Fruit fly (Drosophila melanogaster) whole organism, wandering third instar larva: ENCODE measurements around the gene CG31343.

Experiments used
- Abd-B ChIP-seq: fragments of >200 bp; optimal IDR thresholded peaks from 2 replicates; lab custom pipeline; 2017; ENCODE audit warnings: missing biosample characterization, missing genetic modification characterization
- CG32264 ChIP-seq: fragments of 200-800 bp; sonication (Bioruptor generic); optimal IDR thresholded peaks from 2 replicates; lab custom pipeline; 2016; ENCODE audit warnings: missing biosample characterization, missing genetic modification characterization
- CG9705 ChIP-seq: fragments of 200-800 bp; sonication (Bioruptor generic); optimal IDR thresholded peaks from 2 replicates; lab custom pipeline; 2018; ENCODE audit warnings: missing biosample characterization, mild to moderate bottlenecking, missing genetic modification characterization
- CrebA ChIP-seq: fragments of 200-800 bp; sonication (Bioruptor generic); optimal IDR thresholded peaks from 2 replicates; lab custom pipeline; 2016; ENCODE audit warnings: missing biosample characterization, mild to moderate bottlenecking, missing genetic modification characterization, borderline replicate concordance
- Dfd ChIP-seq: fragments of >200 bp; optimal IDR thresholded peaks from 2 replicates; lab custom pipeline; 2017; ENCODE audit warnings: missing biosample characterization, missing genetic modification characterization
- Dif ChIP-seq: fragments of 200-275, 200-300 bp; sonication (Bioruptor generic); optimal IDR thresholded peaks from 2 replicates; lab custom pipeline; 2018; ENCODE audit warnings: missing biosample characterization, missing genetic modification characterization; ENCODE audit not compliant: partially characterized antibody
- GATAd ChIP-seq: sonication (Bioruptor generic); optimal IDR thresholded peaks from 2 replicates; lab custom pipeline; 2016; ENCODE audit warnings: missing biosample characterization, missing genetic modification characterization
- HLH106 ChIP-seq: fragments of 200-800 bp; optimal IDR thresholded peaks from 3 replicates; lab custom pipeline; 2019; ENCODE audit warnings: missing biosample characterization, mild to moderate bottlenecking, missing genetic modification characterization, moderate library complexity
- Hnf4 ChIP-seq: fragments of 200-800 bp; sonication (Bioruptor generic); optimal IDR thresholded peaks from 2 replicates; lab custom pipeline; 2016; ENCODE audit warnings: missing biosample characterization, mild to moderate bottlenecking, missing genetic modification characterization
- Hr78 ChIP-seq: fragments of >200 bp; optimal IDR thresholded peaks from 2 replicates; lab custom pipeline; 2017; ENCODE audit warnings: missing biosample characterization, missing genetic modification characterization
- Hr83 ChIP-seq: fragments of 200-300 bp; sonication (Bioruptor generic); optimal IDR thresholded peaks from 2 replicates; lab custom pipeline; 2016; ENCODE audit warnings: missing biosample characterization, mild to moderate bottlenecking, missing genetic modification characterization, moderate library complexity; ENCODE audit not compliant: poor library complexity, severe bottlenecking
- Jra ChIP-seq: sonication (Bioruptor generic); optimal IDR thresholded peaks from 2 replicates; lab custom pipeline; 2016; ENCODE audit warnings: missing biosample characterization, missing genetic modification characterization
- Mio ChIP-seq: sonication (Bioruptor generic); optimal IDR thresholded peaks from 2 replicates; lab custom pipeline; 2016; ENCODE audit warnings: missing biosample characterization, missing genetic modification characterization
- N ChIP-seq: fragments of >200 bp; optimal IDR thresholded peaks from 2 replicates; lab custom pipeline; 2018; ENCODE audit warnings: missing biosample characterization, missing external identifiers, missing genetic modification characterization
- OdsH ChIP-seq: fragments of 200-800 bp; sonication (Bioruptor generic); optimal IDR thresholded peaks from 2 replicates; lab custom pipeline; 2016; ENCODE audit warnings: missing biosample characterization, mild to moderate bottlenecking, missing genetic modification characterization
- Sp1 ChIP-seq: fragments of 200-800 bp; sonication (Bioruptor generic); optimal IDR thresholded peaks from 3 replicates; lab custom pipeline; 2019; ENCODE audit warnings: missing biosample characterization, mild to moderate bottlenecking, missing genetic modification characterization, moderate library complexity
- Vsx2 ChIP-seq: fragments of 200-300, 225-300 bp; sonication (Bioruptor generic); optimal IDR thresholded peaks from 2 replicates; lab custom pipeline; 2018; ENCODE audit warnings: missing biosample characterization, missing genetic modification characterization; ENCODE audit not compliant: partially characterized antibody
- br ChIP-seq: fragments of 200-800 bp; sonication (Bioruptor generic); optimal IDR thresholded peaks from 2 replicates; lab custom pipeline; 2016; ENCODE audit warnings: missing biosample characterization, missing genetic modification characterization
- brk ChIP-seq: fragments of 200-800 bp; sonication (Bioruptor generic); optimal IDR thresholded peaks from 2 replicates; lab custom pipeline; 2016; ENCODE audit warnings: missing biosample characterization, mild to moderate bottlenecking, missing genetic modification characterization
- dl ChIP-seq, 2 experiments: fragments of 175-275, 200-275 bp in 1 of 2; fragments of 200-275 bp in 1 of 2; sonication (Bioruptor generic); optimal IDR thresholded peaks; lab custom pipeline; 2018; ENCODE audit warnings: mild to moderate bottlenecking in 2 of 2, missing biosample characterization in 2 of 2, missing genetic modification characterization in 2 of 2, moderate library complexity in 2 of 2; ENCODE audit not compliant: partially characterized antibody in 2 of 2, insufficient read depth in 1 of 2
- ey ChIP-seq: fragments of 200-800 bp; sonication (Bioruptor generic); optimal IDR thresholded peaks from 2 replicates; lab custom pipeline; 2016; ENCODE audit warnings: missing biosample characterization, missing genetic modification characterization
- foxo ChIP-seq, 2 experiments: fragments of 200-800 bp; sonication (Bioruptor generic); optimal IDR thresholded peaks; 2 replicates in 1 of 2; 3 replicates in 1 of 2; lab custom pipeline; 2016 to 2017; ENCODE audit warnings: missing biosample characterization in 2 of 2, missing genetic modification characterization in 2 of 2
- fru ChIP-seq: fragments of 200-800 bp; sonication (Bioruptor generic); optimal IDR thresholded peaks from 3 replicates; lab custom pipeline; 2016; ENCODE audit warnings: missing biosample characterization, mild to moderate bottlenecking, missing genetic modification characterization
- h ChIP-seq: fragments of 200-800 bp; sonication (Bioruptor generic); optimal IDR thresholded peaks from 3 replicates; lab custom pipeline; 2016; ENCODE audit warnings: missing biosample characterization, mild to moderate bottlenecking, missing genetic modification characterization
- jim ChIP-seq: fragments of 175-275, 200-325 bp; sonication (Bioruptor generic); optimal IDR thresholded peaks from 2 replicates; lab custom pipeline; 2016; ENCODE audit warnings: missing biosample characterization, mild to moderate bottlenecking, missing genetic modification characterization
- lola ChIP-seq: fragments of >200 bp; optimal IDR thresholded peaks from 2 replicates; lab custom pipeline; 2017; ENCODE audit warnings: missing biosample characterization, missing genetic modification characterization
- pan ChIP-seq: fragments of >200 bp; optimal IDR thresholded peaks from 2 replicates; lab custom pipeline; 2017
- psq ChIP-seq: fragments of 200-800 bp; sonication (Bioruptor generic); optimal IDR thresholded peaks from 3 replicates; lab custom pipeline; 2017; ENCODE audit warnings: missing biosample characterization, mild to moderate bottlenecking, missing genetic modification characterization, moderate library complexity
- rgr ChIP-seq: fragments of 200-800 bp; sonication (Bioruptor generic); optimal IDR thresholded peaks from 3 replicates; lab custom pipeline; 2016; ENCODE audit warnings: missing biosample characterization, mild to moderate bottlenecking, missing genetic modification characterization
- sage ChIP-seq: fragments of 200-800 bp; sonication (Bioruptor generic); optimal IDR thresholded peaks from 2 replicates; lab custom pipeline; 2016; ENCODE audit warnings: missing biosample characterization, mild to moderate bottlenecking, missing genetic modification characterization
- tai ChIP-seq: sonication (Bioruptor generic); optimal IDR thresholded peaks from 2 replicates; lab custom pipeline; 2016; ENCODE audit warnings: missing biosample characterization, missing genetic modification characterization
- usp ChIP-seq: fragments of >200 bp; optimal IDR thresholded peaks from 2 replicates; lab custom pipeline; 2017; ENCODE audit warnings: missing biosample characterization, missing genetic modification characterization

Gene CG31343

dm6 chr3R:21719934-21720431, 25.1 kb upstream of the CG31343 start (continued):
- peak; percentile 52 for TF ChIP-seq brk (GFP tag; lab: Kevin White, UChicago)
- TF ChIP-seq psq (GFP tag; lab: Kevin White, UChicago), result peak; percentile 77
- no peak for TF ChIP-seq GATAd (GFP tag; lab: Kevin White, UChicago)
- no peak for TF ChIP-seq pan
- TF ChIP-seq Vsx2, result no peak
- TF ChIP-seq br (GFP tag; lab: Kevin White, UChicago), result peak; percentile 65

- TF ChIP-seq Jra (GFP tag; lab: Kevin White, UChicago) (no peak), rgr (GFP tag; lab: Kevin White, UChicago) (no peak), CG9705 (no peak), Abd-B (GFP tag; lab: Kevin White, UChicago) (no peak), brk (GFP tag; lab: Kevin White, UChicago) (no peak), dl (GFP tag; optimal IDR thresholded peaks at IDR 0.05; lab: Kevin White, UChicago; ENCODE audit: insufficient read depth in 1 of 2, partially characterized antibody in 2 of 2) (no peak), ey (GFP tag; lab: Kevin White, UChicago) (no peak), sage (GFP tag; lab: Kevin White, UChicago) (no peak)
Measured at dm6 chr3R:21722457-21722856, 22.6 kb upstream of the CG31343 start.

dm6 chr3R:21726593-21726992, 18.5 kb upstream of the CG31343 start:
- TF ChIP-seq Hr78 (GFP tag; lab: Kevin White, UChicago), result no peak
- TF ChIP-seq pan, result no peak
- no peak for TF ChIP-seq CG9705
- TF ChIP-seq Abd-B (GFP tag; lab: Kevin White, UChicago), result no peak

- TF ChIP-seq CG32264 (GFP tag; lab: Kevin White, UChicago), result no peak
- TF ChIP-seq lola (GFP tag; lab: Kevin White, UChicago), result no peak
- no peak for TF ChIP-seq sage (GFP tag; lab: Kevin White, UChicago)
- no peak for TF ChIP-seq OdsH (GFP tag; lab: Kevin White, UChicago)
- no peak for TF ChIP-seq brk (GFP tag; lab: Kevin White, UChicago)
- TF ChIP-seq CrebA, result no peak
- no peak for TF ChIP-seq h (GFP tag; lab: Kevin White, UChicago)
- no peak for TF ChIP-seq fru
- TF ChIP-seq Jra (GFP tag; lab: Kevin White, UChicago), result no peak
- no peak for TF ChIP-seq HLH106 (tag; lab: Kevin White, UChicago)
- no peak for TF ChIP-seq Hr78 (GFP tag; lab: Kevin White, UChicago)
- TF ChIP-seq Dfd (GFP tag; lab: Kevin White, UChicago), result no peak
- TF ChIP-seq Abd-B (GFP tag; lab: Kevin White, UChicago), result no peak
- no peak for TF ChIP-seq Dif
- TF ChIP-seq foxo (GFP tag; optimal IDR thresholded peaks at IDR 0.05; lab: Kevin White, UChicago), result no peak
Measured at dm6 chr3R:21730955-21731354, 14.1 kb upstream of the CG31343 start.

- TF ChIP-seq psq (GFP tag; lab: Kevin White, UChicago), result no peak
- no peak for TF ChIP-seq dl (GFP tag; optimal IDR thresholded peaks at IDR 0.05; lab: Kevin White, UChicago; ENCODE audit: insufficient read depth in 1 of 2, partially characterized antibody in 2 of 2)
- no peak for TF ChIP-seq CG32264 (GFP tag; lab: Kevin White, UChicago)
- TF ChIP-seq Dfd (GFP tag; lab: Kevin White, UChicago), result no peak
- TF ChIP-seq br (GFP tag; lab: Kevin White, UChicago), result no peak
- TF ChIP-seq Abd-B (GFP tag; lab: Kevin White, UChicago), result no peak
- no peak for TF ChIP-seq usp
- TF ChIP-seq tai, result no peak
- no peak for TF ChIP-seq jim (GFP tag; lab: Kevin White, UChicago)
- no peak for TF ChIP-seq Hnf4
- TF ChIP-seq HLH106 (tag; lab: Kevin White, UChicago), result no peak
- no peak for TF ChIP-seq brk (GFP tag; lab: Kevin White, UChicago)
Measured at dm6 chr3R:21731682-21732081, 13.4 kb upstream of the CG31343 start.

- no peak for TF ChIP-seq pan
- no peak for TF ChIP-seq psq (GFP tag; lab: Kevin White, UChicago)
- TF ChIP-seq brk (GFP tag; lab: Kevin White, UChicago), result no peak
- peak; percentile 22 for TF ChIP-seq Sp1 (GFP tag; lab: Kevin White, UChicago)
- peak; percentile 7 for TF ChIP-seq Hnf4
- TF ChIP-seq rgr (GFP tag; lab: Kevin White, UChicago), result peak; percentile 29
- no peak for TF ChIP-seq N
- peak; percentile 16 for TF ChIP-seq br (GFP tag; lab: Kevin White, UChicago)
- no peak for TF ChIP-seq Hr83 (GFP tag; lab: Kevin White, UChicago)
- TF ChIP-seq OdsH (GFP tag; lab: Kevin White, UChicago), result peak; percentile 2
- TF ChIP-seq foxo (GFP tag; optimal IDR thresholded peaks at IDR 0.05; lab: Kevin White, UChicago), result peak in 1 of 2 experiments; percentile 32
- peak; percentile 40 for TF ChIP-seq ey (GFP tag; lab: Kevin White, UChicago)
- no peak for TF ChIP-seq fru
- no peak for TF ChIP-seq Mio (GFP tag; lab: Kevin White, UChicago)
- TF ChIP-seq HLH106 (tag; lab: Kevin White, UChicago), result peak; percentile 30
- peak; percentile 48 for TF ChIP-seq h (GFP tag; lab: Kevin White, UChicago)
Measured at dm6 chr3R:21732901-21733300, 12.2 kb upstream of the CG31343 start.
